Worm (Caenorhabditis elegans) whole organism, L3 larva: ENCODE measurements around the gene tcl-2.

Source experiments
- aly-2 ChIP-seq: fragments of 150-350 bp; optimal IDR thresholded peaks from 2 replicates; lab custom pipeline; 2014; ENCODE audit warnings: missing biosample characterization, missing genetic modification characterization
- hmg-11 ChIP-seq: sonication (generic microtip); optimal IDR thresholded peaks from 2 replicates; lab custom pipeline; 2016; ENCODE audit warnings: missing genetic modification characterization, missing compliant biosample characterization
- nhr-12 ChIP-seq: fragments of 150-350 bp; optimal IDR thresholded peaks from 2 replicates; lab custom pipeline; 2014; ENCODE audit warnings: missing biosample characterization, missing genetic modification characterization
- nhr-76 ChIP-seq: fragments of 150-350 bp; sonication (generic microtip); optimal IDR thresholded peaks from 5 replicates; lab custom pipeline; 2014; ENCODE audit warnings: missing biosample characterization, missing genetic modification characterization

ce11 chrIV:179700-180099, 817 bp downstream of the tcl-2 start:
- TF ChIP-seq aly-2 (no peak), hmg-11 (tag; lab: Kevin White, UChicago) (no peak), nhr-76 (tag; lab: Kevin White, UChicago) (no peak), nhr-12 (tag; lab: Kevin White, UChicago) (no peak)
